Fruit fly (Drosophila melanogaster): Measurements from ENCODE around the gene CG32554.

The CG32554 gene

dm6 chrX:17873329-17873728 lies 20.8 kb upstream of the CG32554 start:
- TF ChIP-seq CG10348 (GFP tag; IDR thresholded peaks at IDR 0.05) = no peak
- TF ChIP-seq CG9948 (tag; optimal IDR thresholded peaks at IDR 0.05) = no peak
- TF ChIP-seq EcR (GFP tag; optimal IDR thresholded peaks at IDR 0.05) = peak; percentile 73

dm6 chrX:17872310-17872709 lies 19.8 kb upstream of the CG32554 start:
- TF ChIP-seq CG8301 (tag; optimal IDR thresholded peaks at IDR 0.05) (no peak), rn (GFP tag; IDR thresholded peaks at IDR 0.05) (no peak), CG15710 (tag; optimal IDR thresholded peaks at IDR 0.05) (no peak), CG8159 (tag; optimal IDR thresholded peaks at IDR 0.05) (no peak), gl (tag; optimal IDR thresholded peaks at IDR 0.05) (no peak), D1 (tag; optimal IDR thresholded peaks at IDR 0.05) (no peak), Snoo (tag; optimal IDR thresholded peaks at IDR 0.05) (no peak), CG12605 (GFP tag; IDR thresholded peaks at IDR 0.05) (no peak)

dm6 chrX:17870614-17871394 lies 18.3 kb upstream of the CG32554 start:
- TF ChIP-seq Pif1B (GFP tag; optimal IDR thresholded peaks at IDR 0.05) (no peak), CG34367 (tag; optimal IDR thresholded peaks at IDR 0.05) (no peak), CG32121 (GFP tag; IDR thresholded peaks at IDR 0.05) (no peak), gl (tag; optimal IDR thresholded peaks at IDR 0.05) (no peak), CG12605 (GFP tag; IDR thresholded peaks at IDR 0.05) (0 out of 2 replicates have a peak, but pooled peaks have one; percentile 31), Ets98B (GFP tag; IDR thresholded peaks at IDR 0.05) (no peak), Pif1A (GFP tag; optimal IDR thresholded peaks at IDR 0.05) (peak; percentile 29), Snoo (tag; optimal IDR thresholded peaks at IDR 0.05) (no peak), fd96Ca (GFP tag; IDR thresholded peaks at IDR 0.05) (peak; percentile 28; the same call in 1 of the 3 replicates), rn (GFP tag; IDR thresholded peaks at IDR 0.05) (no peak), CG14655 (GFP tag; optimal IDR thresholded peaks at IDR 0.05) (no peak), CG13204 (GFP tag; optimal IDR thresholded peaks at IDR 0.05) (no peak), EcR (GFP tag; optimal IDR thresholded peaks at IDR 0.05) (peak; percentile 44), CG4496 (GFP tag; IDR thresholded peaks at IDR 0.05) (peak; percentile 49; the same call in 1 of the 3 replicates), CG17806 (tag; optimal IDR thresholded peaks at IDR 0.05) (no peak), CG9948 (tag; optimal IDR thresholded peaks at IDR 0.05) (no peak), CG10348 (GFP tag; IDR thresholded peaks at IDR 0.05) (no peak), D1 (tag; optimal IDR thresholded peaks at IDR 0.05) (no peak), CG8301 (tag; optimal IDR thresholded peaks at IDR 0.05) (no peak), CG8159 (tag; optimal IDR thresholded peaks at IDR 0.05) (no peak), CG15710 (tag; optimal IDR thresholded peaks at IDR 0.05) (no peak)

dm6 chrX:17865103-17865502 lies 12.6 kb upstream of the CG32554 start:
- TF ChIP-seq CG9948 (tag; optimal IDR thresholded peaks at IDR 0.05) = no peak
- TF ChIP-seq CG17806 (tag; optimal IDR thresholded peaks at IDR 0.05) = no peak
- no peak for TF ChIP-seq CG13204 (GFP tag; optimal IDR thresholded peaks at IDR 0.05)
- no peak for TF ChIP-seq CG15710 (tag; optimal IDR thresholded peaks at IDR 0.05)
- TF ChIP-seq gl (tag; optimal IDR thresholded peaks at IDR 0.05) = no peak
- no peak for TF ChIP-seq CG14655 (GFP tag; optimal IDR thresholded peaks at IDR 0.05)
- TF ChIP-seq Ets98B (GFP tag; IDR thresholded peaks at IDR 0.05) = no peak
- TF ChIP-seq D1 (tag; optimal IDR thresholded peaks at IDR 0.05) = no peak

- TF ChIP-seq CG32121 (GFP tag; IDR thresholded peaks at IDR 0.05) = no peak
- no peak for TF ChIP-seq gl (tag; optimal IDR thresholded peaks at IDR 0.05)
- TF ChIP-seq fd96Ca (GFP tag; IDR thresholded peaks at IDR 0.05) = no peak
- no peak for TF ChIP-seq CG8159 (tag; optimal IDR thresholded peaks at IDR 0.05)
- TF ChIP-seq CG12605 (GFP tag; IDR thresholded peaks at IDR 0.05) = no peak
- TF ChIP-seq CG14655 (GFP tag; optimal IDR thresholded peaks at IDR 0.05) = no peak
- TF ChIP-seq Snoo (tag; optimal IDR thresholded peaks at IDR 0.05) = no peak
- TF ChIP-seq CG17806 (tag; optimal IDR thresholded peaks at IDR 0.05) = no peak
- TF ChIP-seq CG9948 (tag; optimal IDR thresholded peaks at IDR 0.05) = no peak
- TF ChIP-seq CG13204 (GFP tag; optimal IDR thresholded peaks at IDR 0.05) = no peak
- TF ChIP-seq CG8301 (tag; optimal IDR thresholded peaks at IDR 0.05) = no peak
- TF ChIP-seq CG4496 (GFP tag; IDR thresholded peaks at IDR 0.05) = no peak
- TF ChIP-seq CG10348 (GFP tag; IDR thresholded peaks at IDR 0.05) = no peak
- TF ChIP-seq CG15710 (tag; optimal IDR thresholded peaks at IDR 0.05) = no peak
- TF ChIP-seq rn (GFP tag; IDR thresholded peaks at IDR 0.05) = no peak
- no peak for TF ChIP-seq CG34367 (tag; optimal IDR thresholded peaks at IDR 0.05)
- no peak for TF ChIP-seq Pif1B (GFP tag; optimal IDR thresholded peaks at IDR 0.05)
- TF ChIP-seq Ets98B (GFP tag; IDR thresholded peaks at IDR 0.05) = no peak
- no peak for TF ChIP-seq D1 (tag; optimal IDR thresholded peaks at IDR 0.05)
Observed at dm6 chrX:17860711-17861110, 8.2 kb upstream of the CG32554 start, which contains the start of the genes Arp8 and CG6769. Gene Arp8 (minus strand): TSS chrX:17860800. Gene CG6769 (plus strand): TSS chrX:17861002.

DNA sequence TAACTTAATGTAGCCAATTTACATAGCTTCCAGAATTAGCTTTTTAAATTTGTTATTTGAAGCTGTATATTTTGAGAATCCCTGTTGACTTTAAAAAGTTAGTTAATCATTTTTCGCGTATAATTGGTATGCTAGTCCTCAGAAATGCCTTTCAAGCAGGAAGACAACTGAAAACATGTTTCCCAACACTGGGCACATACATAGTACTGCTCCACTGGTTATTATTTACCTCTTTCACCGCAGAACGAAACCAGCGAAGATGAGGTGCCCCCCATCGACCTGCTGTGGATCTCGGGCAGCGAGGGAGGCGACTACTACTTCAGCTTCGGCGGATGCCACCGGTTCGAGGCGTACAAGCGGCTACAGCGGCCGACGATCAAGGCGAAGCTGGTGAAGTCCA lies 5.3 kb upstream of the CG32554 start:
- TF ChIP-seq Ets98B (GFP tag; IDR thresholded peaks at IDR 0.05) (no peak), D1 (tag; optimal IDR thresholded peaks at IDR 0.05) (no peak), CG15710 (tag; optimal IDR thresholded peaks at IDR 0.05) (no peak), CG9948 (tag; optimal IDR thresholded peaks at IDR 0.05) (no peak), CG8301 (tag; optimal IDR thresholded peaks at IDR 0.05) (no peak), rn (GFP tag; IDR thresholded peaks at IDR 0.05) (no peak), CG34367 (tag; optimal IDR thresholded peaks at IDR 0.05) (no peak), Pif1A (GFP tag; optimal IDR thresholded peaks at IDR 0.05) (no peak), CG32121 (GFP tag; IDR thresholded peaks at IDR 0.05) (no peak), CG12605 (GFP tag; IDR thresholded peaks at IDR 0.05) (no peak), gl (tag; optimal IDR thresholded peaks at IDR 0.05) (no peak), CG10348 (GFP tag; IDR thresholded peaks at IDR 0.05) (no peak), CG14655 (GFP tag; optimal IDR thresholded peaks at IDR 0.05) (no peak), CG13204 (GFP tag; optimal IDR thresholded peaks at IDR 0.05) (no peak), fd96Ca (GFP tag; IDR thresholded peaks at IDR 0.05) (no peak), CG8159 (tag; optimal IDR thresholded peaks at IDR 0.05) (no peak)

Measured in whole organism, pupa.